Fruit fly (Drosophila melanogaster): ENCODE data around the gene CG32085.

CG32085 gene

dm6 chr3L:11716899-11717298 is 36.8 kb upstream of the CG32085 start:
- no peak for TF ChIP-seq CG14655 (GFP tag; optimal IDR thresholded peaks at IDR 0.05)
- TF ChIP-seq EcR (GFP tag; optimal IDR thresholded peaks at IDR 0.05) = peak; percentile 28

dm6 chr3L:11716347-11716746 is 36.2 kb upstream of the CG32085 start:
- TF ChIP-seq CG34367 (tag; optimal IDR thresholded peaks at IDR 0.05) (no peak), Pif1A (GFP tag; optimal IDR thresholded peaks at IDR 0.05) (no peak), CG9948 (tag; optimal IDR thresholded peaks at IDR 0.05) (no peak), CG13204 (GFP tag; optimal IDR thresholded peaks at IDR 0.05) (peak; percentile 8), Ets98B (GFP tag; IDR thresholded peaks at IDR 0.05) (no peak), CG8159 (tag; optimal IDR thresholded peaks at IDR 0.05) (peak; percentile 60), CG14655 (GFP tag; optimal IDR thresholded peaks at IDR 0.05) (peak; percentile 41), CG10348 (GFP tag; IDR thresholded peaks at IDR 0.05) (no peak), Snoo (tag; optimal IDR thresholded peaks at IDR 0.05) (no peak), CG17806 (tag; optimal IDR thresholded peaks at IDR 0.05) (no peak), gl (tag; optimal IDR thresholded peaks at IDR 0.05) (no peak), EcR (GFP tag; optimal IDR thresholded peaks at IDR 0.05) (no peak), rn (GFP tag; IDR thresholded peaks at IDR 0.05) (no peak), CG4496 (GFP tag; IDR thresholded peaks at IDR 0.05) (0 out of 3 replicates have a peak, but pooled peaks have one; percentile 6), Pif1B (GFP tag; optimal IDR thresholded peaks at IDR 0.05) (no peak), CG12605 (GFP tag; IDR thresholded peaks at IDR 0.05) (no peak), D1 (tag; optimal IDR thresholded peaks at IDR 0.05) (no peak), CG32121 (GFP tag; IDR thresholded peaks at IDR 0.05) (no peak), fd96Ca (GFP tag; IDR thresholded peaks at IDR 0.05) (no peak), CG15710 (tag; optimal IDR thresholded peaks at IDR 0.05) (peak; percentile 30), CG8301 (tag; optimal IDR thresholded peaks at IDR 0.05) (peak; percentile 35)

dm6 chr3L:11715187-11715586 is 35.0 kb upstream of the CG32085 start, which contains the start of gene CG14132:
TSS of gene CG14132 (minus strand) at chr3L:11715285.
- no peak for TF ChIP-seq Snoo (tag; optimal IDR thresholded peaks at IDR 0.05)
- TF ChIP-seq CG8159 (tag; optimal IDR thresholded peaks at IDR 0.05) = no peak
- TF ChIP-seq CG9948 (tag; optimal IDR thresholded peaks at IDR 0.05) = no peak
- TF ChIP-seq CG12605 (GFP tag; IDR thresholded peaks at IDR 0.05) = no peak; the same call in 1 of the 2 replicates
- TF ChIP-seq CG14655 (GFP tag; optimal IDR thresholded peaks at IDR 0.05) = no peak
- TF ChIP-seq EcR (GFP tag; optimal IDR thresholded peaks at IDR 0.05) = peak; percentile 43
- TF ChIP-seq fd96Ca (GFP tag; IDR thresholded peaks at IDR 0.05) = peak; percentile 36; the same call in 1 of the 3 replicates
- TF ChIP-seq rn (GFP tag; IDR thresholded peaks at IDR 0.05) = no peak
- TF ChIP-seq CG13204 (GFP tag; optimal IDR thresholded peaks at IDR 0.05) = no peak
- TF ChIP-seq Pif1B (GFP tag; optimal IDR thresholded peaks at IDR 0.05) = no peak
- TF ChIP-seq CG4496 (GFP tag; IDR thresholded peaks at IDR 0.05) = 0 out of 3 replicates have a peak, but pooled peaks have one; percentile 30
- no peak for TF ChIP-seq Ets98B (GFP tag; IDR thresholded peaks at IDR 0.05)
- TF ChIP-seq CG34367 (tag; optimal IDR thresholded peaks at IDR 0.05) = no peak

- TF ChIP-seq Pif1A (GFP tag; optimal IDR thresholded peaks at IDR 0.05) = peak; percentile 33
- TF ChIP-seq CG13204 (GFP tag; optimal IDR thresholded peaks at IDR 0.05) = no peak
- TF ChIP-seq EcR (GFP tag; optimal IDR thresholded peaks at IDR 0.05) = peak; percentile 6
- TF ChIP-seq CG8301 (tag; optimal IDR thresholded peaks at IDR 0.05) = no peak
- no peak for TF ChIP-seq rn (GFP tag; IDR thresholded peaks at IDR 0.05)
- TF ChIP-seq Snoo (tag; optimal IDR thresholded peaks at IDR 0.05) = no peak
- no peak for TF ChIP-seq D1 (tag; optimal IDR thresholded peaks at IDR 0.05)
- TF ChIP-seq CG8159 (tag; optimal IDR thresholded peaks at IDR 0.05) = peak; percentile 55
- no peak for TF ChIP-seq gl (tag; optimal IDR thresholded peaks at IDR 0.05)
- no peak for TF ChIP-seq Ets98B (GFP tag; IDR thresholded peaks at IDR 0.05)
- no peak for TF ChIP-seq CG15710 (tag; optimal IDR thresholded peaks at IDR 0.05)
- no peak for TF ChIP-seq CG4496 (GFP tag; IDR thresholded peaks at IDR 0.05)
- TF ChIP-seq fd96Ca (GFP tag; IDR thresholded peaks at IDR 0.05) = no peak
- peak; percentile 23 for TF ChIP-seq CG14655 (GFP tag; optimal IDR thresholded peaks at IDR 0.05)
- TF ChIP-seq CG32121 (GFP tag; IDR thresholded peaks at IDR 0.05) = no peak
- TF ChIP-seq CG10348 (GFP tag; IDR thresholded peaks at IDR 0.05) = no peak
- peak; percentile 47 for TF ChIP-seq CG17806 (tag; optimal IDR thresholded peaks at IDR 0.05)
- TF ChIP-seq Pif1B (GFP tag; optimal IDR thresholded peaks at IDR 0.05) = no peak
- TF ChIP-seq CG12605 (GFP tag; IDR thresholded peaks at IDR 0.05) = no peak
- TF ChIP-seq CG9948 (tag; optimal IDR thresholded peaks at IDR 0.05) = peak; percentile 56
- peak; percentile 13 for TF ChIP-seq CG34367 (tag; optimal IDR thresholded peaks at IDR 0.05)
Observed at dm6 chr3L:11712839-11713238, 32.7 kb upstream of the CG32085 start.

dm6 chr3L:11711789-11712188 is 31.6 kb upstream of the CG32085 start:
- TF ChIP-seq D1 (tag; optimal IDR thresholded peaks at IDR 0.05) (no peak), CG4496 (GFP tag; IDR thresholded peaks at IDR 0.05) (0 out of 3 replicates have a peak, but pooled peaks have one; percentile 24)

- TF ChIP-seq CG4496 (GFP tag; IDR thresholded peaks at IDR 0.05) = no peak
- no peak for TF ChIP-seq CG15710 (tag; optimal IDR thresholded peaks at IDR 0.05)
- no peak for TF ChIP-seq EcR (GFP tag; optimal IDR thresholded peaks at IDR 0.05)
- TF ChIP-seq CG10348 (GFP tag; IDR thresholded peaks at IDR 0.05) = no peak
- no peak for TF ChIP-seq rn (GFP tag; IDR thresholded peaks at IDR 0.05)
- peak; percentile 9; the same call in 1 of the 2 replicates for TF ChIP-seq CG12605 (GFP tag; IDR thresholded peaks at IDR 0.05)
- no peak for TF ChIP-seq fd96Ca (GFP tag; IDR thresholded peaks at IDR 0.05)
- TF ChIP-seq CG34367 (tag; optimal IDR thresholded peaks at IDR 0.05) = no peak
Observed at dm6 chr3L:11711059-11711628, 31.0 kb upstream of the CG32085 start, which contains the start of gene crim. TSS of gene crim (minus strand) at chr3L:11711386.

All from whole organism, pupa.